Fruit fly (Drosophila melanogaster): ENCODE data around the gene CG3597.
A peak's percentile ranks its signal among the peaks of the same experiment; 100 is the strongest.

Gene CG3597

dm6 chr2L:2380805-2381204, 9.5 kb upstream of the CG3597 start, which contains the start of gene Eogt:
Gene Eogt, plus strand, starts transcription at chr2L:2381097.
- peak; percentile 60 for TF ChIP-seq CG4328 (GFP tag; optimal IDR thresholded peaks at IDR 0.05)
- TF ChIP-seq Atf3 (GFP tag; optimal IDR thresholded peaks at IDR 0.05): peak; percentile 64
- TF ChIP-seq ap (GFP tag; IDR thresholded peaks at IDR 0.05): peak; percentile 96
- TF ChIP-seq D (optimal IDR thresholded peaks at IDR 0.05): no peak
- TF ChIP-seq D (GFP tag; optimal IDR thresholded peaks at IDR 0.05): peak; percentile 85
- TF ChIP-seq Deaf1 (tag; optimal IDR thresholded peaks at IDR 0.05): peak; percentile 69
- TF ChIP-seq sug (tag; optimal IDR thresholded peaks at IDR 0.05): peak; percentile 85
- peak; percentile 79 for TF ChIP-seq E2f2 (GFP tag; IDR thresholded peaks at IDR 0.05)
- TF ChIP-seq NfI (GFP tag; optimal IDR thresholded peaks at IDR 0.05): peak; percentile 91
- no peak for TF ChIP-seq Hr78 (GFP tag; optimal IDR thresholded peaks at IDR 0.05)
- peak; percentile 86 for TF ChIP-seq CG3065 (GFP tag; optimal IDR thresholded peaks at IDR 0.05)
- peak; percentile 92 for TF ChIP-seq sim (GFP tag; IDR thresholded peaks at IDR 0.05)
- peak; percentile 80 for TF ChIP-seq Max (GFP tag; optimal IDR thresholded peaks at IDR 0.05)
- TF ChIP-seq CG10267 (tag; optimal IDR thresholded peaks at IDR 0.05): peak; percentile 87
- peak; percentile 84; the same call in 1 of the 2 replicates for TF ChIP-seq aop (GFP tag; IDR thresholded peaks at IDR 0.05)
- peak; percentile 46 for TF ChIP-seq mirr (GFP tag; optimal IDR thresholded peaks at IDR 0.05)
- peak; percentile 85 for TF ChIP-seq Spps (tag; optimal IDR thresholded peaks at IDR 0.05)
- TF ChIP-seq CG3838 (GFP tag; optimal IDR thresholded peaks at IDR 0.05): peak; percentile 74
- no peak for TF ChIP-seq tna (GFP tag; IDR thresholded peaks at IDR 0.05; ENCODE audit: partially characterized antibody)
- TF ChIP-seq CG7839 (tag; optimal IDR thresholded peaks at IDR 0.05): peak; percentile 96
- peak; percentile 64 for TF ChIP-seq pita (GFP tag; optimal IDR thresholded peaks at IDR 0.05)
- peak; percentile 69 for TF ChIP-seq Camta (GFP tag; optimal IDR thresholded peaks at IDR 0.05)
- peak; percentile 94 for TF ChIP-seq CG8388 (GFP tag; optimal IDR thresholded peaks at IDR 0.05)
- peak; percentile 36 for TF ChIP-seq NC2α (GFP tag; optimal IDR thresholded peaks at IDR 0.05)
- TF ChIP-seq Sry-δ (GFP tag; optimal IDR thresholded peaks at IDR 0.05): peak; percentile 29
- TF ChIP-seq CG12236 (GFP tag; optimal IDR thresholded peaks at IDR 0.05): peak; percentile 23
- no peak for TF ChIP-seq Opbp (GFP tag; IDR thresholded peaks at IDR 0.05; ENCODE audit: partially characterized antibody)
- TF ChIP-seq Myb (GFP tag; optimal IDR thresholded peaks at IDR 0.05): peak; percentile 95
- TF ChIP-seq Hr3 (GFP tag; optimal IDR thresholded peaks at IDR 0.05): peak; percentile 94
- TF ChIP-seq E2f1 (GFP tag; IDR thresholded peaks at IDR 0.05): peak; percentile 98
- peak; percentile 68 for TF ChIP-seq D19B (GFP tag; optimal IDR thresholded peaks at IDR 0.05)
- no peak for TF ChIP-seq lov (optimal IDR thresholded peaks at IDR 0.05)
- peak; percentile 96 for TF ChIP-seq lov (GFP tag; IDR thresholded peaks at IDR 0.05)
- TF ChIP-seq CG4730 (GFP tag; IDR thresholded peaks at IDR 0.05): peak; percentile 95
- peak; percentile 27 for TF ChIP-seq gro (GFP tag; optimal IDR thresholded peaks at IDR 0.05)
- TF ChIP-seq Fer1 (GFP tag; optimal IDR thresholded peaks at IDR 0.05): peak; percentile 83
- no peak for TF ChIP-seq ERR (GFP tag; optimal IDR thresholded peaks at IDR 0.05)
- TF ChIP-seq tgo (GFP tag; IDR thresholded peaks at IDR 0.05): peak; percentile 97
- peak; percentile 92 for TF ChIP-seq CG4617 (GFP tag; optimal IDR thresholded peaks at IDR 0.05; ENCODE audit: borderline replicate concordance)
- TF ChIP-seq CG16779 (GFP tag; IDR thresholded peaks at IDR 0.05): peak; percentile 84
- peak; percentile 97 for TF ChIP-seq Rfx (GFP tag; IDR thresholded peaks at IDR 0.05)
- peak; percentile 80 for TF ChIP-seq HHEX (GFP tag; optimal IDR thresholded peaks at IDR 0.05)
- TF ChIP-seq oc (tag; optimal IDR thresholded peaks at IDR 0.05): peak; percentile 98
- peak; percentile 25; the same call in 1 of the 3 replicates for TF ChIP-seq knrl (GFP tag; IDR thresholded peaks at IDR 0.05; ENCODE audit: partially characterized antibody)
- TF ChIP-seq bcd (GFP tag; optimal IDR thresholded peaks at IDR 0.05): peak; percentile 96
- TF ChIP-seq zen2 (GFP tag; IDR thresholded peaks at IDR 0.05; ENCODE audit: partially characterized antibody): no peak
- TF ChIP-seq CG13287 (GFP tag; IDR thresholded peaks at IDR 0.05; ENCODE audit: partially characterized antibody): peak; percentile 52; the same call in 1 of the 2 replicates
- peak; percentile 91 for TF ChIP-seq Lhr (GFP tag; optimal IDR thresholded peaks at IDR 0.05)
- peak; percentile 93 for TF ChIP-seq Oli (tag; optimal IDR thresholded peaks at IDR 0.05)
- TF ChIP-seq fd102C (GFP tag; optimal IDR thresholded peaks at IDR 0.05): peak; percentile 69
- peak; percentile 75 for TF ChIP-seq CG11723 (GFP tag; optimal IDR thresholded peaks at IDR 0.05)
